Fruit fly (Drosophila melanogaster) whole organism, embryonic: ENCODE data around the gene CG3009.
A peak's percentile ranks its signal among the peaks of the same experiment; 100 is the strongest.

Experiments
- Adf1 ChIP-seq: fragments of 200-800 bp; sonication (Bioruptor generic); IDR thresholded peaks from 2 replicates; pipeline ENCODE4 v1.3.6; 2022; ENCODE audit warnings: missing biosample characterization, missing genetic modification characterization
- CG10366 ChIP-seq: fragments of 200-800 bp; sonication (Bioruptor generic); IDR thresholded peaks from 2 replicates; pipeline ENCODE4 v1.3.6; 2022; ENCODE audit warnings: missing biosample characterization, missing genetic modification characterization
- CG11560 ChIP-seq: fragments of 200-800 bp; sonication (Bioruptor generic); IDR thresholded peaks from 3 replicates; pipeline ENCODE4 v1.3.6; 2022; ENCODE audit warnings: missing biosample characterization, missing genetic modification characterization
- CG12236 ChIP-seq: fragments of 200-800 bp; sonication (Bioruptor generic); optimal IDR thresholded peaks from 2 replicates; lab custom pipeline; 2016; ENCODE audit warnings: missing biosample characterization, missing genetic modification characterization
- CG12942 ChIP-seq: fragments of 200-800 bp; sonication (Bioruptor generic); optimal IDR thresholded peaks from 3 replicates; lab custom pipeline; 2016; ENCODE audit warnings: missing biosample characterization, missing genetic modification characterization
- CG15479 ChIP-seq: fragments of 200-800 bp; sonication (Bioruptor generic); optimal IDR thresholded peaks from 3 replicates; lab custom pipeline; 2019; ENCODE audit warnings: missing biosample characterization, mild to moderate bottlenecking, missing genetic modification characterization, moderate library complexity
- CG16779 ChIP-seq: fragments of 200-800 bp; sonication (Bioruptor generic); IDR thresholded peaks from 2 replicates; pipeline ENCODE4 v1.3.6; 2022; ENCODE audit warnings: missing biosample characterization, missing genetic modification characterization
- CG31224 ChIP-seq: fragments of 200-800 bp; sonication (Bioruptor generic); IDR thresholded peaks from 2 replicates; pipeline ENCODE4 v1.3.6; 2022; ENCODE audit warnings: missing biosample characterization, missing genetic modification characterization
- CG31365 ChIP-seq: fragments of 200-800 bp; sonication (Bioruptor generic); optimal IDR thresholded peaks from 2 replicates; lab custom pipeline; 2018; ENCODE audit warnings: missing biosample characterization, mild to moderate bottlenecking, missing genetic modification characterization
- CG3163 ChIP-seq: fragments of 200-800 bp; sonication (Bioruptor generic); optimal IDR thresholded peaks from 3 replicates; lab custom pipeline; 2016; ENCODE audit warnings: missing biosample characterization, missing genetic modification characterization
- CG33557 ChIP-seq: fragments of 200-800 bp; sonication (Bioruptor generic); optimal IDR thresholded peaks from 2 replicates; lab custom pipeline; 2019; ENCODE audit warnings: missing biosample characterization, mild to moderate bottlenecking, missing genetic modification characterization, moderate library complexity
- CG3407 ChIP-seq: fragments of 200-800 bp; sonication (Bioruptor generic); optimal IDR thresholded peaks from 2 replicates; lab custom pipeline; 2018; ENCODE audit warnings: missing biosample characterization, mild to moderate bottlenecking, missing genetic modification characterization
- CG6765 ChIP-seq: fragments of 200-800 bp; sonication (Bioruptor generic); optimal IDR thresholded peaks from 3 replicates; lab custom pipeline; 2017; ENCODE audit warnings: missing biosample characterization, mild to moderate bottlenecking, missing genetic modification characterization
- CG6813 ChIP-seq: fragments of 200-800 bp; sonication (Bioruptor generic); optimal IDR thresholded peaks from 2 replicates; lab custom pipeline; 2017; ENCODE audit warnings: missing biosample characterization, missing genetic modification characterization, mild to moderate bottlenecking, moderate library complexity, missing genetic modification reagents
- CG7271 ChIP-seq: fragments of 200-800 bp; sonication (Bioruptor generic); optimal IDR thresholded peaks from 2 replicates; lab custom pipeline; 2018; ENCODE audit warnings: missing biosample characterization, mild to moderate bottlenecking, missing genetic modification characterization, moderate library complexity
- CG7357 ChIP-seq: fragments of 200-800 bp; sonication (Bioruptor generic); IDR thresholded peaks from 3 replicates; pipeline ENCODE4 v1.3.6; 2022; ENCODE audit warnings: missing biosample characterization, missing genetic modification characterization
- CG9215 ChIP-seq: fragments of 200-800 bp; sonication (Bioruptor generic); IDR thresholded peaks from 2 replicates; pipeline ENCODE4 v1.3.6; 2022; ENCODE audit warnings: missing biosample characterization, missing genetic modification characterization
- CoRest ChIP-seq: fragments of 200-800 bp; sonication (Bioruptor generic); optimal IDR thresholded peaks from 3 replicates; lab custom pipeline; 2018; ENCODE audit warnings: missing biosample characterization, mild to moderate bottlenecking, missing genetic modification characterization, moderate library complexity
- D ChIP-seq, 2 experiments: fragments of 200-800 bp in 1 of 2; fragments of >200 bp in 1 of 2; sonication (Bioruptor generic) in 1 of 2; optimal IDR thresholded peaks; 2 replicates in 1 of 2; 3 replicates in 1 of 2; lab custom pipeline; 2017; ENCODE audit warnings: mild to moderate bottlenecking in 1 of 2, missing biosample characterization in 1 of 2, missing genetic modification characterization in 1 of 2, missing genetic modification reagents in 1 of 2
- Dip2 ChIP-seq: fragments of 200-800 bp; sonication (Bioruptor generic); IDR thresholded peaks from 2 replicates; pipeline ENCODE4 v1.3.6; 2022; ENCODE audit warnings: missing biosample characterization, missing genetic modification characterization
- Dll ChIP-seq: fragments of 200-800 bp; sonication (Bioruptor generic); IDR thresholded peaks from 4 replicates; pipeline ENCODE4 v1.3.6; 2022; ENCODE audit warnings: missing biosample characterization, missing genetic modification characterization; ENCODE audit not compliant: partially characterized antibody
- Dp ChIP-seq: fragments of 200-800 bp; sonication (Bioruptor generic); optimal IDR thresholded peaks from 2 replicates; lab custom pipeline; 2018; ENCODE audit warnings: missing biosample characterization, mild to moderate bottlenecking, missing genetic modification characterization, moderate library complexity
- Fer1 ChIP-seq: fragments of 200-800 bp; sonication (Bioruptor generic); optimal IDR thresholded peaks from 2 replicates; lab custom pipeline; 2017; ENCODE audit warnings: missing biosample characterization, mild to moderate bottlenecking, missing genetic modification characterization
- Gug ChIP-seq: fragments of 200-800 bp; sonication (Bioruptor generic); IDR thresholded peaks from 4 replicates; pipeline ENCODE4 v1.3.6; 2022; ENCODE audit warnings: missing biosample characterization, missing genetic modification characterization
- Hsf ChIP-seq: fragments of 200-800 bp; sonication (Bioruptor generic); optimal IDR thresholded peaks from 3 replicates; lab custom pipeline; 2016; ENCODE audit warnings: missing biosample characterization, missing genetic modification characterization
- Jarid2 ChIP-seq: fragments of 200-800 bp; sonication (Bioruptor generic); optimal IDR thresholded peaks from 3 replicates; lab custom pipeline; 2017; ENCODE audit warnings: mild to moderate bottlenecking, missing biosample characterization, missing genetic modification reagents, missing genetic modification characterization
- MBD-R2 ChIP-seq: fragments of 200-800 bp; sonication (Bioruptor generic); IDR thresholded peaks from 2 replicates; pipeline ENCODE4 v1.3.6; 2022; ENCODE audit warnings: missing biosample characterization, missing genetic modification characterization
- NK7.1 ChIP-seq: fragments of 200-800 bp; sonication (Bioruptor generic); optimal IDR thresholded peaks from 3 replicates; lab custom pipeline; 2016; ENCODE audit warnings: missing biosample characterization, missing genetic modification characterization
- Poxn ChIP-seq: fragments of 200-800 bp; sonication (Bioruptor generic); IDR thresholded peaks from 2 replicates; pipeline ENCODE4 v1.3.6; 2022; ENCODE audit warnings: missing biosample characterization, missing genetic modification characterization
- Sry-β ChIP-seq: fragments of 200-800 bp; sonication (Bioruptor generic); optimal IDR thresholded peaks from 2 replicates; lab custom pipeline; 2018; ENCODE audit warnings: missing biosample characterization, mild to moderate bottlenecking, missing genetic modification characterization, moderate library complexity
- Tbp ChIP-seq: fragments of >200 bp; optimal IDR thresholded peaks from 2 replicates; lab custom pipeline; 2018; ENCODE audit warnings: missing biosample characterization, missing genetic modification characterization
- aop ChIP-seq: fragments of 200-800 bp; sonication (Bioruptor generic); IDR thresholded peaks from 2 replicates; pipeline ENCODE4 v1.3.6; 2022; ENCODE audit warnings: missing biosample characterization, missing genetic modification characterization
- btn ChIP-seq: fragments of 200-800 bp; sonication (Bioruptor generic); optimal IDR thresholded peaks from 2 replicates; lab custom pipeline; 2016; ENCODE audit warnings: missing biosample characterization, missing genetic modification characterization
- cato ChIP-seq: fragments of 200-800 bp; sonication (Bioruptor generic); optimal IDR thresholded peaks from 2 replicates; lab custom pipeline; 2016; ENCODE audit warnings: missing biosample characterization, missing genetic modification characterization, borderline replicate concordance
- caup ChIP-seq: fragments of 200-800 bp; sonication (Bioruptor generic); optimal IDR thresholded peaks from 3 replicates; lab custom pipeline; 2017; ENCODE audit warnings: missing biosample characterization, mild to moderate bottlenecking, missing genetic modification characterization, moderate library complexity; ENCODE audit not compliant: severe bottlenecking
- crol ChIP-seq: fragments of 200-800 bp; sonication (Bioruptor generic); IDR thresholded peaks from 2 replicates; pipeline ENCODE4 v1.3.6; 2022; ENCODE audit warnings: missing biosample characterization, missing genetic modification characterization
- dan ChIP-seq: fragments of 200-800 bp; sonication (Bioruptor generic); IDR thresholded peaks from 2 replicates; pipeline ENCODE4 v1.3.6; 2022; ENCODE audit warnings: missing biosample characterization, missing genetic modification characterization
- fd102C ChIP-seq: fragments of 200-800 bp; sonication (Bioruptor generic); optimal IDR thresholded peaks from 2 replicates; lab custom pipeline; 2018; ENCODE audit warnings: missing biosample characterization, mild to moderate bottlenecking, missing genetic modification characterization, moderate library complexity
- grn ChIP-seq: fragments of 200-800 bp; sonication (Bioruptor generic); optimal IDR thresholded peaks from 3 replicates; lab custom pipeline; 2017; ENCODE audit warnings: missing biosample characterization, missing genetic modification characterization
- hb ChIP-seq: fragments of 200-800 bp; sonication (Bioruptor generic); IDR thresholded peaks from 3 replicates; pipeline ENCODE4 v1.3.6; 2022; ENCODE audit warnings: missing biosample characterization, missing genetic modification characterization; ENCODE audit not compliant: partially characterized antibody
- kay ChIP-seq: fragments of 200-800 bp; sonication (Bioruptor generic); optimal IDR thresholded peaks from 2 replicates; lab custom pipeline; 2016; ENCODE audit warnings: missing biosample characterization, missing genetic modification characterization
- nmo ChIP-seq: fragments of 200-800 bp; sonication (Bioruptor generic); optimal IDR thresholded peaks from 2 replicates; lab custom pipeline; 2018; ENCODE audit warnings: missing biosample characterization, mild to moderate bottlenecking, missing genetic modification characterization, moderate library complexity
- pita ChIP-seq: fragments of 200-800 bp; sonication (Bioruptor generic); optimal IDR thresholded peaks from 2 replicates; lab custom pipeline; 2017; ENCODE audit warnings: missing biosample characterization, mild to moderate bottlenecking, missing genetic modification characterization
- ro ChIP-seq: fragments of 200-800 bp; sonication (Bioruptor generic); IDR thresholded peaks from 2 replicates; pipeline ENCODE4 v1.3.6; 2022; ENCODE audit warnings: missing biosample characterization, missing genetic modification characterization
- sim ChIP-seq: fragments of 200-800 bp; sonication (Bioruptor generic); IDR thresholded peaks from 2 replicates; pipeline ENCODE4 v1.3.6; 2022; ENCODE audit warnings: missing biosample characterization, missing genetic modification characterization
- sna ChIP-seq: fragments of 200-800 bp; sonication (Bioruptor generic); IDR thresholded peaks from 2 replicates; pipeline ENCODE4 v1.3.6; 2022; ENCODE audit warnings: missing biosample characterization, missing genetic modification characterization; ENCODE audit not compliant: partially characterized antibody
- stc ChIP-seq: fragments of 200-800 bp; sonication (Bioruptor generic); IDR thresholded peaks from 2 replicates; pipeline ENCODE4 v1.3.6; 2022; ENCODE audit warnings: missing biosample characterization, missing genetic modification characterization
- tx ChIP-seq: fragments of 200-800 bp; sonication (Bioruptor generic); optimal IDR thresholded peaks from 2 replicates; lab custom pipeline; 2016; ENCODE audit warnings: missing biosample characterization, missing genetic modification characterization
- zfh1 ChIP-seq: fragments of 200-800 bp; sonication (Bioruptor generic); IDR thresholded peaks from 3 replicates; pipeline ENCODE4 v1.3.6; 2022; ENCODE audit warnings: missing biosample characterization, missing genetic modification characterization

The CG3009 gene

DNA sequence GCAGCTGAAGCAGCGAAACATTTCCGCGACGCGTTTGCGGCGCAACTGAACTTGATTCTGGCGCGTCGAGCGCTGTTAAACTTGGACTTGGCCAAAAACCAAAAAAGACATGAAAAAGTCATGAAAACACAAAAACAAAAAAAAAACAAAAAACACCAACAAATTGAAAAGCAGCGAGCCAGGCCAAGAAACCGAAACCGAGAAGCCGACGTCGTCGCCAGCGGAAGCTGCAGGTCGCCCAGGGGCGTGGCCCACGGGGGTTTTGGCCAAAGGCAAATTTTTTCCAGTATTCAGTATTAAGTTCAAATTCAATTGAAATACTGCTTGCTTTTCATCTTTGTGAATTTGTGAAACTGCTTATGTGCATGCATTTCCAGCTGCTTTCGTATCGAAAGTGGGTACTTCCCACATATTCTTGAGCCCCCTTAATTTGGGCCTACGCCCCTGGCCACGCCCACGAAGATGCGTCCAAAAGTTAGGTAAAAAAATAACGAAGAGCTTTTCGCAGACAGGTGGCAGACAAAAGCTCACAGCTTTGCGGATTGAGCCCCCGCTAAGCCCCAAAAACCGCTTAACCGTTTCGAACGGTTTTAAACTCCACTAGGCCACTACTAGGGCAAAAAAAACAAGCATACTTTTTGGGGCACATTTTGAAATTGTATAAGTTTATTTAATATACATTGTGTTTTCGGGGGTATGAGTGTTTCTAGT is at the start of gene CG3009 (continued):
- TF ChIP-seq grn (peak; percentile 79), Gug (GFP tag; lab: Robert Waterston, UW) (peak; percentile 98), CG7271 (tag; lab: Kevin White, UChicago) (peak; percentile 35), CG6765 (GFP tag; lab: Kevin White, UChicago) (peak; percentile 98), crol (peak; percentile 70), CG15479 (no peak), CG3163 (GFP tag; lab: Kevin White, UChicago) (peak; percentile 92), Adf1 (GFP tag; lab: Robert Waterston, UW) (peak; percentile 94), dan (GFP tag; lab: Robert Waterston, UW) (peak; percentile 67; the same call in 1 of the 2 replicates), CG7357 (GFP tag; lab: Robert Waterston, UW) (peak; percentile 94), Poxn (GFP tag; lab: Robert Waterston, UW) (peak; percentile 95), tx (peak; percentile 98), CG3407 (GFP tag; lab: Kevin White, UChicago) (peak; percentile 92), pita (peak; percentile 87), stc (GFP tag; lab: Robert Waterston, UW) (peak; percentile 97), Jarid2 (GFP tag; lab: Kevin White, UChicago) (peak; percentile 88), ro (GFP tag; lab: Robert Waterston, UW) (peak; percentile 87), nmo (peak; percentile 95), CG31365 (tag; lab: Kevin White, UChicago) (peak; percentile 92), MBD-R2 (peak; percentile 94), fd102C (GFP tag; lab: Kevin White, UChicago) (peak; percentile 5), CG33557 (GFP tag; lab: Kevin White, UChicago) (peak; percentile 79), D (optimal IDR thresholded peaks at IDR 0.05; lab: Kevin White, UChicago) (no peak), D (GFP tag; optimal IDR thresholded peaks at IDR 0.05; lab: Kevin White, UChicago) (peak; percentile 91), Dp (GFP tag; lab: Kevin White, UChicago) (peak; percentile 39), aop (peak; percentile 81), Dll (GFP tag; lab: Robert Waterston, UW) (no peak), sim (GFP tag; lab: Robert Waterston, UW) (peak; percentile 90), kay (GFP tag; lab: Kevin White, UChicago) (peak; percentile 93), Fer1 (GFP tag; lab: Kevin White, UChicago) (peak; percentile 99), btn (GFP tag; lab: Kevin White, UChicago) (peak; percentile 95), sna (GFP tag; lab: Robert Waterston, UW) (no peak), zfh1 (GFP tag; lab: Robert Waterston, UW) (peak; percentile 97), CG10366 (GFP tag; lab: Robert Waterston, UW) (peak; percentile 97), CG6813 (GFP tag; lab: Kevin White, UChicago) (peak; percentile 97), Tbp (no peak), CG9215 (peak; percentile 96), Sry-β (GFP tag; lab: Kevin White, UChicago) (peak; percentile 28), CoRest (tag; lab: Kevin White, UChicago) (peak; percentile 97), cato (GFP tag; lab: Kevin White, UChicago) (peak; percentile 93), CG11560 (tag; lab: Robert Waterston, UW) (peak; percentile 90), NK7.1 (GFP tag; lab: Kevin White, UChicago) (peak; percentile 96), CG31224 (GFP tag; lab: Robert Waterston, UW) (peak; percentile 95), Dip2 (GFP tag; lab: Robert Waterston, UW) (peak; percentile 75), CG12942 (GFP tag; lab: Kevin White, UChicago) (peak; percentile 96), caup (peak; percentile 98), Hsf (GFP tag; lab: Kevin White, UChicago) (peak; percentile 98), CG16779 (GFP tag; lab: Robert Waterston, UW) (peak; percentile 95), CG12236 (GFP tag; lab: Kevin White, UChicago) (peak; percentile 95), hb (no peak)
